Fruit fly (Drosophila melanogaster): ENCODE measurements around the gene CG14322.

The CG14322 gene

DNA sequence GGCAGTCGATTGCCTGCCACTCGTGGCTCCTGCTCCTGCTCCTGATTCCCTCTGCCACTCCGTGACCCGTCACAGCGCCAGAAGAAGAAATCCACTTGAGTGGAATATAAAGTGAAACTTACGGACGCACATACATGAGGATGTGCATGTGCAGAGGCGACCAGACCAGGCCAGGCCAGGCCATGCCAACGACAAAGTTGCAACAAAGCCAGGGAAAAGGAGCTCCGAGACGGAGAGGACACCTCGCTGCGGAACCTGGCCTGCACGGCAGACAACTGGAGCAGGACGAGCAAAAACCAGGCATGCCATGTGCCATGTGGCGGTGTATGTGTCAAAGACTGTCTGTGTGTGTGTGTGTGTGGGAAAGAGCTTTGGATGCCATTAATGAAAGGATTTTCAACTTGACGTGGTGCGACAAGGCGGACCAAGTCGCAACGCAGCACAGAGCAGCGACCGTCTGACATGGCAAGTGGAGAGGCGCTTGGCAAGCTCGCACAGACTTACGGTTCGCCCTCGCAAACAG lies 62.2 kb downstream of the CG14322 start:
- TF ChIP-seq knrl (GFP tag; IDR thresholded peaks at IDR 0.05; ENCODE audit: partially characterized antibody) (0 out of 3 replicates have a peak, but pooled peaks have one; percentile 29), amos (GFP tag; IDR thresholded peaks at IDR 0.05; ENCODE audit: partially characterized antibody) (0 out of 2 replicates have a peak, but pooled peaks have one; percentile 2), chif (GFP tag; optimal IDR thresholded peaks at IDR 0.05) (no peak), C15 (GFP tag; IDR thresholded peaks at IDR 0.05) (no peak), CG8478 (optimal IDR thresholded peaks at IDR 0.05) (peak; percentile 64), cg (GFP tag; optimal IDR thresholded peaks at IDR 0.05) (peak; percentile 19), CG16813 (GFP tag; IDR thresholded peaks at IDR 0.05; ENCODE audit: partially characterized antibody) (no peak), phol (tag; optimal IDR thresholded peaks at IDR 0.05) (no peak), nom (GFP tag; optimal IDR thresholded peaks at IDR 0.05) (no peak), slp2 (GFP tag; optimal IDR thresholded peaks at IDR 0.05) (no peak), sob (GFP tag; IDR thresholded peaks at IDR 0.05) (no peak), CG5953 (GFP tag; IDR thresholded peaks at IDR 0.05) (no peak), CG4730 (GFP tag; IDR thresholded peaks at IDR 0.05) (no peak), CG7271 (tag; optimal IDR thresholded peaks at IDR 0.05) (no peak), Lpt (GFP tag; optimal IDR thresholded peaks at IDR 0.05) (no peak), slou (GFP tag; optimal IDR thresholded peaks at IDR 0.05) (no peak), sens (GFP tag) (peak; percentile 1), ara (GFP tag; IDR thresholded peaks at IDR 0.05) (0 out of 2 replicates have a peak, but pooled peaks have one; percentile 21), CG11398 (GFP tag; optimal IDR thresholded peaks at IDR 0.05) (no peak), Side (GFP tag; optimal IDR thresholded peaks at IDR 0.05) (no peak), bsh (GFP tag; optimal IDR thresholded peaks at IDR 0.05) (no peak), Sry-β (GFP tag; optimal IDR thresholded peaks at IDR 0.05) (no peak), CG9727 (GFP tag; optimal IDR thresholded peaks at IDR 0.05) (no peak), danr (GFP tag; IDR thresholded peaks at IDR 0.05) (no peak), exex (tag; optimal IDR thresholded peaks at IDR 0.05) (no peak), CG10979 (tag; optimal IDR thresholded peaks at IDR 0.05) (no peak), CG13424 (tag; optimal IDR thresholded peaks at IDR 0.05) (no peak), Nf-YC (tag; optimal IDR thresholded peaks at IDR 0.05) (no peak), CG7963 (GFP tag; IDR thresholded peaks at IDR 0.05; ENCODE audit: partially characterized antibody) (no peak), Xbp1 (GFP tag; optimal IDR thresholded peaks at IDR 0.05) (no peak), kni (GFP tag; optimal IDR thresholded peaks at IDR 0.05) (no peak), CG17328 (GFP tag; IDR thresholded peaks at IDR 0.05) (0 out of 2 replicates have a peak, but pooled peaks have one; percentile 17), ci (GFP tag; IDR thresholded peaks at IDR 0.05) (0 out of 3 replicates have a peak, but pooled peaks have one; percentile 17), Bgb (GFP tag; IDR thresholded peaks at IDR 0.05; ENCODE audit: partially characterized antibody) (0 out of 2 replicates have a peak, but pooled peaks have one; percentile 30), CG14441 (GFP tag; IDR thresholded peaks at IDR 0.05) (no peak), zfh1 (GFP tag; IDR thresholded peaks at IDR 0.05) (no peak)

DNA sequence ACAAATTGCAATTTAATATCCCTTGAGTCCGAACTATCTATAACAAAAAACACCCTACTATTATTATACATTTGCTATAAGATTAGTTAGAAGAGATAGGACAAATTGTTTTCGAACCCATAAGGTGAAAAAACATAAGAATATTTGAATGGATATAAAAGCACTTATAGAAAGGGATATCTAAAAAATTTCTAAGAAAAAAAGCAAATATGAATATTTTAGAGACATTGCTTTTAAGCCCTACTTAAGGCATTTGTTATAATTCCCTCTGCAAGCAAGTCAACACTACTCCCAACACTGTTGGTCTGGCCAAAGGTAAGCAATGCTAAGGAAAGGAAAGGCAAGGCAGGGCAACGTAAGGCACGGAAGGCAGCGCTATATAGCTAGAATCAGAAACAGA lies 62.9 kb downstream of the CG14322 start:
- TF ChIP-seq CG8924 (tag; optimal IDR thresholded peaks at IDR 0.05) = peak; percentile 2
- no peak for TF ChIP-seq mirr (GFP tag; optimal IDR thresholded peaks at IDR 0.05)
- no peak for TF ChIP-seq CG34422 (GFP tag; IDR thresholded peaks at IDR 0.05)
- peak; percentile 75 for TF ChIP-seq sens (GFP tag)
- no peak for TF ChIP-seq trh (GFP tag; optimal IDR thresholded peaks at IDR 0.05)
- TF ChIP-seq tio (GFP tag; optimal IDR thresholded peaks at IDR 0.05) = no peak
- no peak for TF ChIP-seq Camta (GFP tag; optimal IDR thresholded peaks at IDR 0.05)
- peak; percentile 83 for TF ChIP-seq Sry-β (GFP tag; optimal IDR thresholded peaks at IDR 0.05)
- no peak for TF ChIP-seq dan (GFP tag; IDR thresholded peaks at IDR 0.05)
- TF ChIP-seq prd (optimal IDR thresholded peaks at IDR 0.05) = no peak
- 0 out of 3 replicates have a peak, but pooled peaks have one; percentile 10 for TF ChIP-seq prd (GFP tag; IDR thresholded peaks at IDR 0.05)
- TF ChIP-seq row (GFP tag; IDR thresholded peaks at IDR 0.05) = peak; percentile 41
- no peak for TF ChIP-seq CG3163 (GFP tag; optimal IDR thresholded peaks at IDR 0.05)
- no peak for TF ChIP-seq Gsc (GFP tag; IDR thresholded peaks at IDR 0.05)
- no peak for TF ChIP-seq Side (GFP tag; optimal IDR thresholded peaks at IDR 0.05)
- no peak for TF ChIP-seq CG7556 (GFP tag; optimal IDR thresholded peaks at IDR 0.05)
- TF ChIP-seq Hr39 (optimal IDR thresholded peaks at IDR 0.05) = no peak
- TF ChIP-seq Hmr (GFP tag; optimal IDR thresholded peaks at IDR 0.05) = no peak
